Fruit fly (Drosophila melanogaster) whole organism, embryonic: Measurements from ENCODE around the gene CG12147.

Experiments used
- Adf1 ChIP-seq: fragments of 200-800 bp; sonication (Bioruptor generic); IDR thresholded peaks from 2 replicates; pipeline ENCODE4 v1.3.6; 2022; ENCODE audit warnings: missing biosample characterization, missing genetic modification characterization
- Antp ChIP-seq: fragments of 200-800 bp; sonication (Bioruptor generic); optimal IDR thresholded peaks from 3 replicates; lab custom pipeline; 2016; ENCODE audit warnings: missing biosample characterization, missing genetic modification characterization
- Bdp1 ChIP-seq: fragments of 200-800 bp; sonication (Bioruptor generic); optimal IDR thresholded peaks from 3 replicates; lab custom pipeline; 2016; ENCODE audit warnings: missing biosample characterization, missing genetic modification characterization
- CG11247 ChIP-seq: fragments of 200-800 bp; sonication (Bioruptor generic); IDR thresholded peaks from 2 replicates; pipeline ENCODE4 v1.3.6; 2022; ENCODE audit warnings: missing biosample characterization, missing genetic modification characterization
- CG11398 ChIP-seq: fragments of 200-800 bp; sonication (Bioruptor generic); optimal IDR thresholded peaks from 2 replicates; lab custom pipeline; 2016; ENCODE audit warnings: missing biosample characterization, missing genetic modification characterization
- CG11504 ChIP-seq: fragments of 200-800 bp; sonication (Bioruptor generic); optimal IDR thresholded peaks from 3 replicates; lab custom pipeline; 2019; ENCODE audit warnings: missing biosample characterization, mild to moderate bottlenecking, missing genetic modification characterization, moderate library complexity
- CG11696 ChIP-seq: fragments of 200-800 bp; sonication (Bioruptor generic); IDR thresholded peaks from 2 replicates; pipeline ENCODE4 v1.3.6; 2022; ENCODE audit warnings: missing biosample characterization, missing genetic modification characterization
- CG12219 ChIP-seq: fragments of 200-800 bp; sonication (Bioruptor generic); optimal IDR thresholded peaks from 3 replicates; lab custom pipeline; 2018; ENCODE audit warnings: missing biosample characterization, mild to moderate bottlenecking, missing genetic modification characterization
- CG14050 ChIP-seq: fragments of 200-800 bp; sonication (Bioruptor generic); IDR thresholded peaks from 3 replicates; pipeline ENCODE4 v1.3.6; 2022; ENCODE audit warnings: missing biosample characterization, missing genetic modification characterization
- CG14667 ChIP-seq: fragments of 200-800 bp; sonication (Bioruptor generic); IDR thresholded peaks from 2 replicates; pipeline ENCODE4 v1.3.6; 2022; ENCODE audit warnings: missing biosample characterization, missing genetic modification characterization
- CG14860 ChIP-seq: fragments of 200-800 bp; sonication (Bioruptor generic); IDR thresholded peaks from 3 replicates; pipeline ENCODE4 v1.3.6; 2022; ENCODE audit warnings: missing biosample characterization, missing genetic modification characterization; ENCODE audit not compliant: partially characterized antibody
- CG16779 ChIP-seq: fragments of 200-800 bp; sonication (Bioruptor generic); IDR thresholded peaks from 2 replicates; pipeline ENCODE4 v1.3.6; 2022; ENCODE audit warnings: missing biosample characterization, missing genetic modification characterization
- CG17385 ChIP-seq: fragments of 200-800 bp; sonication (Bioruptor generic); optimal IDR thresholded peaks from 3 replicates; lab custom pipeline; 2018; ENCODE audit warnings: missing biosample characterization, mild to moderate bottlenecking, missing genetic modification characterization
- CG1792 ChIP-seq: fragments of 200-800 bp; sonication (Bioruptor generic); optimal IDR thresholded peaks from 2 replicates; lab custom pipeline; 2016; ENCODE audit warnings: missing biosample characterization, missing genetic modification characterization
- CG18599 ChIP-seq: fragments of 200-800 bp; sonication (Bioruptor generic); optimal IDR thresholded peaks from 3 replicates; lab custom pipeline; 2017; ENCODE audit warnings: missing biosample characterization, missing genetic modification characterization, mild to moderate bottlenecking, moderate library complexity, missing genetic modification reagents
- CG3838 ChIP-seq: fragments of 200-800 bp; sonication (Bioruptor generic); optimal IDR thresholded peaks from 3 replicates; lab custom pipeline; 2016; ENCODE audit warnings: missing biosample characterization, missing genetic modification characterization
- CG4282 ChIP-seq: fragments of 200-800 bp; sonication (Bioruptor generic); optimal IDR thresholded peaks from 2 replicates; lab custom pipeline; 2016; ENCODE audit warnings: missing biosample characterization, missing genetic modification characterization
- CG4360 ChIP-seq: fragments of 200-800 bp; sonication (Bioruptor generic); IDR thresholded peaks from 2 replicates; pipeline ENCODE4 v1.3.6; 2022; ENCODE audit warnings: missing biosample characterization, missing genetic modification characterization
- CG4854 ChIP-seq: fragments of 200-800 bp; sonication (Bioruptor generic); optimal IDR thresholded peaks from 2 replicates; lab custom pipeline; 2016; ENCODE audit warnings: missing biosample characterization, missing genetic modification characterization, inconsistent platforms
- CG7271 ChIP-seq: fragments of 200-800 bp; sonication (Bioruptor generic); optimal IDR thresholded peaks from 2 replicates; lab custom pipeline; 2018; ENCODE audit warnings: missing biosample characterization, mild to moderate bottlenecking, missing genetic modification characterization, moderate library complexity
- CG7556 ChIP-seq: fragments of 200-800 bp; sonication (Bioruptor generic); optimal IDR thresholded peaks from 2 replicates; lab custom pipeline; 2017; ENCODE audit warnings: missing biosample characterization, mild to moderate bottlenecking, missing genetic modification characterization
- CG7839 ChIP-seq: fragments of 200-800 bp; sonication (Bioruptor generic); optimal IDR thresholded peaks from 3 replicates; lab custom pipeline; 2018; ENCODE audit warnings: missing biosample characterization, mild to moderate bottlenecking, missing genetic modification characterization, moderate library complexity
- CG7963 ChIP-seq: fragments of 200-800 bp; sonication (Bioruptor generic); IDR thresholded peaks from 3 replicates; pipeline ENCODE4 v1.3.6; 2022; ENCODE audit warnings: missing biosample characterization, missing genetic modification characterization; ENCODE audit not compliant: partially characterized antibody
- CG8765 ChIP-seq: fragments of 200-800 bp; sonication (Bioruptor generic); IDR thresholded peaks from 2 replicates; pipeline ENCODE4 v1.3.6; 2022; ENCODE audit warnings: missing biosample characterization, missing genetic modification characterization
- CG8944 ChIP-seq: fragments of 200-800 bp; sonication (Bioruptor generic); optimal IDR thresholded peaks from 3 replicates; lab custom pipeline; 2016; ENCODE audit warnings: missing biosample characterization, missing genetic modification characterization
- CG9215 ChIP-seq: fragments of 200-800 bp; sonication (Bioruptor generic); IDR thresholded peaks from 2 replicates; pipeline ENCODE4 v1.3.6; 2022; ENCODE audit warnings: missing biosample characterization, missing genetic modification characterization
- Dfd ChIP-seq, 2 experiments: fragments of >200 bp; optimal IDR thresholded peaks; 2 replicates each; lab custom pipeline; 2017; ENCODE audit warnings: missing biosample characterization in 2 of 2, missing genetic modification characterization in 2 of 2
- Dip2 ChIP-seq: fragments of 200-800 bp; sonication (Bioruptor generic); IDR thresholded peaks from 2 replicates; pipeline ENCODE4 v1.3.6; 2022; ENCODE audit warnings: missing biosample characterization, missing genetic modification characterization
- Dip3 ChIP-seq: fragments of 200-800 bp; sonication (Bioruptor generic); optimal IDR thresholded peaks from 3 replicates; lab custom pipeline; 2016; ENCODE audit warnings: missing biosample characterization, missing genetic modification characterization
- Doc2 ChIP-seq: fragments of 200-800 bp; sonication (Bioruptor generic); IDR thresholded peaks from 2 replicates; pipeline ENCODE4 v1.3.6; 2022; ENCODE audit warnings: missing biosample characterization, missing genetic modification characterization
- E2f2 ChIP-seq: fragments of 200-800 bp; sonication (Bioruptor generic); IDR thresholded peaks from 2 replicates; pipeline ENCODE4 v1.3.6; 2022; ENCODE audit warnings: missing biosample characterization, missing genetic modification characterization
- Elba2 ChIP-seq: fragments of 200-800 bp; sonication (Bioruptor generic); optimal IDR thresholded peaks from 3 replicates; lab custom pipeline; 2016; ENCODE audit warnings: missing biosample characterization, missing genetic modification characterization
- Fer3 ChIP-seq: fragments of 200-800 bp; sonication (Bioruptor generic); optimal IDR thresholded peaks from 2 replicates; lab custom pipeline; 2018; ENCODE audit warnings: missing biosample characterization, mild to moderate bottlenecking, missing genetic modification characterization, moderate library complexity
- Gsc ChIP-seq: fragments of 200-800 bp; sonication (Bioruptor generic); IDR thresholded peaks from 2 replicates; pipeline ENCODE4 v1.3.6; 2022; ENCODE audit warnings: missing biosample characterization, missing genetic modification characterization
- Hr39 ChIP-seq: fragments of >200 bp; optimal IDR thresholded peaks from 2 replicates; lab custom pipeline; 2017
- Mad ChIP-seq: fragments of 200-800 bp; sonication (Bioruptor generic); optimal IDR thresholded peaks from 2 replicates; lab custom pipeline; 2016; ENCODE audit warnings: missing biosample characterization, missing genetic modification characterization
- NC2β ChIP-seq: fragments of 200-800 bp; sonication (Bioruptor generic); optimal IDR thresholded peaks from 2 replicates; lab custom pipeline; 2016; ENCODE audit warnings: missing biosample characterization, missing genetic modification characterization
- Rx ChIP-seq: fragments of 200-800 bp; sonication (Bioruptor generic); IDR thresholded peaks from 2 replicates; pipeline ENCODE4 v1.3.6; 2022; ENCODE audit warnings: missing biosample characterization, missing genetic modification characterization
- Six4 ChIP-seq: fragments of 200-800 bp; sonication (Bioruptor generic); optimal IDR thresholded peaks from 2 replicates; lab custom pipeline; 2016; ENCODE audit warnings: missing biosample characterization, missing genetic modification characterization
- Ssrp ChIP-seq: fragments of 200-800 bp; sonication (Bioruptor generic); optimal IDR thresholded peaks from 2 replicates; lab custom pipeline; 2018; ENCODE audit warnings: missing biosample characterization, mild to moderate bottlenecking, missing genetic modification characterization, moderate library complexity
- Tbp ChIP-seq: fragments of >200 bp; optimal IDR thresholded peaks from 2 replicates; lab custom pipeline; 2018; ENCODE audit warnings: missing biosample characterization, missing genetic modification characterization
- ase ChIP-seq: fragments of 200-800 bp; sonication (Bioruptor generic); IDR thresholded peaks from 3 replicates; pipeline ENCODE4 v1.3.6; 2022; ENCODE audit warnings: missing biosample characterization, missing genetic modification characterization
- az2 ChIP-seq: fragments of 200-800 bp; sonication (Bioruptor generic); optimal IDR thresholded peaks from 3 replicates; lab custom pipeline; 2016; ENCODE audit warnings: missing biosample characterization, missing genetic modification characterization
- ewg ChIP-seq: fragments of 200-800 bp; sonication (Bioruptor generic); optimal IDR thresholded peaks from 3 replicates; lab custom pipeline; 2017; ENCODE audit warnings: mild to moderate bottlenecking, missing biosample characterization, missing genetic modification reagents, missing genetic modification characterization
- her ChIP-seq: fragments of 200-800 bp; sonication (Bioruptor generic); optimal IDR thresholded peaks from 2 replicates; lab custom pipeline; 2016; ENCODE audit warnings: missing biosample characterization, missing genetic modification characterization
- nom ChIP-seq: fragments of 200-800 bp; sonication (Bioruptor generic); optimal IDR thresholded peaks from 2 replicates; lab custom pipeline; 2017; ENCODE audit warnings: missing biosample characterization, missing genetic modification characterization, mild to moderate bottlenecking, moderate library complexity, missing genetic modification reagents
- onecut ChIP-seq: fragments of 200-800 bp; sonication (Bioruptor generic); IDR thresholded peaks from 2 replicates; pipeline ENCODE4 v1.3.6; 2022; ENCODE audit warnings: missing biosample characterization, missing genetic modification characterization
- run ChIP-seq: fragments of 200-800 bp; sonication (Bioruptor generic); optimal IDR thresholded peaks from 3 replicates; lab custom pipeline; 2018; ENCODE audit warnings: missing biosample characterization, mild to moderate bottlenecking, missing genetic modification characterization
- slou ChIP-seq: fragments of 200-800 bp; sonication (Bioruptor generic); optimal IDR thresholded peaks from 3 replicates; lab custom pipeline; 2016; ENCODE audit warnings: missing biosample characterization, missing genetic modification characterization
- sr ChIP-seq: fragments of 200-800 bp; sonication (Bioruptor generic); IDR thresholded peaks from 3 replicates; pipeline ENCODE4 v1.3.6; 2022; ENCODE audit warnings: missing biosample characterization, missing genetic modification characterization
- tap ChIP-seq: fragments of 200-800 bp; optimal IDR thresholded peaks from 3 replicates; lab custom pipeline; 2019; ENCODE audit warnings: missing biosample characterization, mild to moderate bottlenecking, missing genetic modification characterization, moderate library complexity
- toy ChIP-seq: fragments of 200-800 bp; sonication (Bioruptor generic); IDR thresholded peaks from 2 replicates; pipeline ENCODE4 v1.3.6; 2022; ENCODE audit warnings: missing biosample characterization, missing genetic modification characterization
- trem ChIP-seq: fragments of 200-800 bp; optimal IDR thresholded peaks from 3 replicates; lab custom pipeline; 2019; ENCODE audit warnings: missing biosample characterization, mild to moderate bottlenecking, missing genetic modification characterization, moderate library complexity
- zf30C ChIP-seq: fragments of 200-800 bp; sonication (Bioruptor generic); optimal IDR thresholded peaks from 3 replicates; lab custom pipeline; 2018; ENCODE audit warnings: missing biosample characterization, mild to moderate bottlenecking, missing genetic modification characterization

Gene CG12147

DNA sequence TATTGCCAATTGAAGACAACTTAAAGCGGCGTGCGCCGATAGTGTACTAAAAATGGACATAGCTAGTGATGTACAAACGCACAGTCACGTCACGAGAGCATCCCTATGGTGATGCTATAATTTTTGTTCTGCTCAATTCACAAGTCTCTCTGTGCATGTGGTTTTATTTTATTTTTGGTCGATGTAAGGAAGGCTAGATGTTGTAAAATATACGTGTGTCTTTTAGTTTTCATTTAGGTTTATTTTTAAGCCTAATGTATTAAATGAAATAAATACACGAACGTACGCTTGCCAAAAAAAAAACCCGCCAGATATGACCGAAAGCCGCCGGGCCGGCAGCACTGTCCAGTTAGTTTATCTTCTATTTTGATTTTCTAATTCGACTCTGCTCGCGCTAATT, 47.5 kb upstream of the CG12147 start, which contains the start of the genes CG45100, HDAC3 and Hcs (continued):
- TF ChIP-seq sr (GFP tag; lab: Robert Waterston, UW) (no peak), CG12219 (GFP tag; lab: Kevin White, UChicago) (no peak), Gsc (GFP tag; lab: Robert Waterston, UW) (no peak), Elba2 (GFP tag; lab: Kevin White, UChicago) (peak; percentile 79), CG7963 (GFP tag; lab: Robert Waterston, UW) (peak; percentile 70), CG11398 (GFP tag; lab: Kevin White, UChicago) (no peak), Bdp1 (GFP tag; lab: Kevin White, UChicago) (peak; percentile 4), Tbp (GFP tag; lab: Kevin White, UChicago) (peak; percentile 52), CG11504 (no peak), CG11247 (GFP tag; lab: Robert Waterston, UW) (no peak), CG9215 (GFP tag; lab: Robert Waterston, UW) (peak; percentile 52), slou (GFP tag; lab: Kevin White, UChicago) (no peak), zf30C (no peak), CG8765 (GFP tag; lab: Robert Waterston, UW) (no peak), NC2β (GFP tag; lab: Kevin White, UChicago) (peak; percentile 28), ase (GFP tag; lab: Robert Waterston, UW) (no peak), Ssrp (tag; lab: Kevin White, UChicago) (no peak), CG7839 (tag; lab: Kevin White, UChicago) (no peak), her (no peak), onecut (GFP tag; lab: Robert Waterston, UW) (no peak), CG4854 (no peak), trem (tag; lab: Kevin White, UChicago) (peak; percentile 31), CG11696 (GFP tag; lab: Robert Waterston, UW) (no peak), Fer3 (no peak), ewg (GFP tag; lab: Kevin White, UChicago) (peak; percentile 71), Rx (GFP tag; lab: Robert Waterston, UW) (no peak), CG1792 (GFP tag; lab: Kevin White, UChicago) (no peak), Adf1 (GFP tag; lab: Robert Waterston, UW) (peak; percentile 28; the same call in 1 of the 2 replicates), CG14667 (GFP tag; lab: Robert Waterston, UW) (no peak), CG14860 (GFP tag; lab: Robert Waterston, UW) (peak; percentile 88), tap (tag; lab: Kevin White, UChicago) (no peak), run (tag; lab: Kevin White, UChicago) (no peak), CG7556 (no peak), Six4 (no peak), Dip3 (GFP tag; lab: Kevin White, UChicago) (peak; percentile 57), CG7271 (tag; lab: Kevin White, UChicago) (no peak), CG16779 (no peak), CG17385 (no peak), Hr39 (no peak), Dip2 (GFP tag; lab: Robert Waterston, UW) (no peak), Doc2 (no peak), CG3838 (no peak), nom (no peak), Antp (peak; percentile 46), CG4360 (GFP tag; lab: Robert Waterston, UW) (no peak), CG4282 (no peak), CG18599 (GFP tag; lab: Kevin White, UChicago) (no peak), E2f2 (GFP tag; lab: Robert Waterston, UW) (no peak), CG14050 (GFP tag; lab: Robert Waterston, UW) (no peak), CG8944 (GFP tag; lab: Kevin White, UChicago) (peak; percentile 32), toy (no peak), Dfd (GFP tag; optimal IDR thresholded peaks at IDR 0.05; lab: Kevin White, UChicago) (no peak), Mad (GFP tag; lab: Kevin White, UChicago) (peak; percentile 50), az2 (GFP tag; lab: Kevin White, UChicago) (peak; percentile 11)
